Worm (Caenorhabditis elegans) whole organism, L1 larva: ENCODE results near the gene ZK822.10.

Experiments
- C16A3.4 ChIP-seq: fragments of 150-350 bp; optimal IDR thresholded peaks from 2 replicates; lab custom pipeline; 2014; ENCODE audit warnings: missing biosample characterization, missing genetic modification characterization
- F16B12.6 ChIP-seq: fragments of 150-350 bp; optimal IDR thresholded peaks from 2 replicates; lab custom pipeline; 2014; ENCODE audit warnings: missing biosample characterization, missing genetic modification characterization
- aly-2 ChIP-seq: fragments of 150-350 bp; optimal IDR thresholded peaks from 2 replicates; lab custom pipeline; 2014; ENCODE audit warnings: missing biosample characterization, missing genetic modification characterization
- blmp-1 ChIP-seq: fragments of 150-350 bp; optimal IDR thresholded peaks from 2 replicates; lab custom pipeline; 2014; ENCODE audit warnings: missing biosample characterization, missing genetic modification characterization
- ceh-8 ChIP-seq: fragments of 200-800 bp; sonication (Bioruptor generic); optimal IDR thresholded peaks from 2 replicates; lab custom pipeline; 2018; ENCODE audit warnings: mild to moderate bottlenecking, missing genetic modification characterization, moderate library complexity, missing compliant biosample characterization
- ceh-82 ChIP-seq, 3 experiments: fragments of 150-350 bp in 1 of 3; sonication (generic microtip) in 2 of 3; optimal IDR thresholded peaks; 2 replicates each; lab custom pipeline; 2014 to 2017; ENCODE audit warnings: missing biosample characterization in 3 of 3, missing genetic modification characterization in 3 of 3
- ceh-88 ChIP-seq: fragments of 200-800 bp; sonication (Bioruptor generic); IDR thresholded peaks from 2 replicates; pipeline ENCODE4 v1.3.6; 2022; ENCODE audit warnings: missing genetic modification characterization, missing compliant biosample characterization
- ceh-90 ChIP-seq: sonication (generic microtip); optimal IDR thresholded peaks from 2 replicates; lab custom pipeline; 2016; ENCODE audit warnings: missing genetic modification characterization, missing compliant biosample characterization
- ces-1 ChIP-seq: fragments of 150-350 bp; optimal IDR thresholded peaks from 2 replicates; lab custom pipeline; 2014; ENCODE audit warnings: missing biosample characterization, missing genetic modification reagents, missing genetic modification characterization
- dsc-1 ChIP-seq: sonication (generic microtip); optimal IDR thresholded peaks from 2 replicates; lab custom pipeline; 2016; ENCODE audit warnings: mild to moderate bottlenecking, missing genetic modification characterization, missing compliant biosample characterization
- efl-1 ChIP-seq, 4 experiments: fragments of 150-350 bp; optimal IDR thresholded peaks in 3 of 4; peaks in 1 of 4; 1 replicate in 1 of 4; 2 replicates in 3 of 4; lab custom pipeline; 2014; ENCODE audit warnings: missing biosample characterization in 2 of 4, missing genetic modification characterization in 2 of 4, missing genetic modification reagents in 2 of 4
- egl-13 ChIP-seq: sonication (generic microtip); optimal IDR thresholded peaks from 2 replicates; lab custom pipeline; 2016; ENCODE audit warnings: missing genotype, missing genetic modification reagents, missing genetic modification characterization, missing compliant biosample characterization
- egl-27 ChIP-seq, 2 experiments: fragments of 150-350 bp in 1 of 2; sonication (generic microtip); optimal IDR thresholded peaks; 3 replicates each; lab custom pipeline; 2017 to 2018; ENCODE audit warnings: missing biosample characterization in 2 of 2, missing genetic modification characterization in 2 of 2, missing genetic modification reagents in 2 of 2
- elt-2 ChIP-seq: sonication (generic microtip); optimal IDR thresholded peaks from 2 replicates; lab custom pipeline; 2016; ENCODE audit warnings: missing genetic modification characterization, mild to moderate bottlenecking, inconsistent platforms, missing compliant biosample characterization, missing genetic modification reagents
- elt-3 ChIP-seq, 6 experiments: fragments of 150-350 bp in 1 of 6; sonication (generic microtip); optimal IDR thresholded peaks; 2 replicates each; lab custom pipeline; 2017 to 2018; ENCODE audit warnings: missing biosample characterization in 6 of 6, missing genetic modification characterization in 6 of 6, inconsistent platforms in 1 of 6
- fkh-10 ChIP-seq: sonication (generic microtip); optimal IDR thresholded peaks from 2 replicates; lab custom pipeline; 2017; ENCODE audit warnings: missing biosample characterization, missing genetic modification reagents, missing genetic modification characterization
- fos-1 ChIP-seq: fragments of 150-350 bp; optimal IDR thresholded peaks from 2 replicates; lab custom pipeline; 2014; ENCODE audit warnings: missing biosample characterization, missing genetic modification characterization
- grh-1 ChIP-seq: fragments of 200-800 bp; sonication (Bioruptor generic); IDR thresholded peaks from 2 replicates; pipeline ENCODE4 v1.3.6; 2022; ENCODE audit warnings: missing genetic modification reagents, missing genetic modification characterization, missing compliant biosample characterization
- hpl-2 ChIP-seq: fragments of 150-350 bp; optimal IDR thresholded peaks from 2 replicates; lab custom pipeline; 2014; ENCODE audit warnings: missing biosample characterization, missing genetic modification reagents, missing genetic modification characterization
- irx-1 ChIP-seq: sonication (generic microtip); optimal IDR thresholded peaks from 2 replicates; lab custom pipeline; 2016; ENCODE audit warnings: missing genetic modification characterization, missing compliant biosample characterization
- lin-14 ChIP-seq: fragments of 200-800 bp; sonication (Bioruptor generic); optimal IDR thresholded peaks from 2 replicates; lab custom pipeline; 2018; ENCODE audit warnings: mild to moderate bottlenecking, missing genetic modification characterization, moderate library complexity, missing compliant biosample characterization
- lin-35 ChIP-seq, 2 experiments: fragments of 150-350 bp; optimal IDR thresholded peaks; 2 replicates each; lab custom pipeline; 2014; ENCODE audit warnings: missing biosample characterization in 2 of 2, missing genetic modification characterization in 2 of 2, missing genetic modification reagents in 2 of 2
- lin-39 ChIP-seq: fragments of 150-350 bp; optimal IDR thresholded peaks from 2 replicates; lab custom pipeline; 2014; ENCODE audit warnings: missing biosample characterization, missing genetic modification reagents, missing genetic modification characterization
- lir-3 ChIP-seq: sonication (generic microtip); optimal IDR thresholded peaks from 2 replicates; lab custom pipeline; 2016; ENCODE audit warnings: mild to moderate bottlenecking, missing genetic modification characterization, moderate library complexity, missing compliant biosample characterization; ENCODE audit not compliant: poor library complexity
- mab-9 ChIP-seq: fragments of 200-800 bp; sonication (Bioruptor generic); IDR thresholded peaks from 2 replicates; pipeline ENCODE4 v1.3.6; 2022; ENCODE audit warnings: missing genetic modification reagents, missing genetic modification characterization, missing compliant biosample characterization
- mdl-1 ChIP-seq, 2 experiments: fragments of 150-350 bp; optimal IDR thresholded peaks; 2 replicates each; lab custom pipeline; 2014 to 2017; ENCODE audit warnings: missing biosample characterization in 2 of 2, missing genetic modification characterization in 2 of 2, inconsistent platforms in 1 of 2
- mep-1 ChIP-seq: fragments of 150-350 bp; optimal IDR thresholded peaks from 2 replicates; lab custom pipeline; 2014; ENCODE audit warnings: missing biosample characterization, missing genetic modification characterization
- nhr-11 ChIP-seq: fragments of 150-350 bp; optimal IDR thresholded peaks from 2 replicates; lab custom pipeline; 2014; ENCODE audit warnings: missing biosample characterization, missing genetic modification characterization
- nhr-12 ChIP-seq: sonication (generic microtip); optimal IDR thresholded peaks from 2 replicates; lab custom pipeline; 2017; ENCODE audit warnings: missing biosample characterization, missing genetic modification characterization
- nhr-19 ChIP-seq: fragments of 200-800 bp; sonication (Bioruptor generic); conservative IDR thresholded peaks from 2 replicates; pipeline ENCODE4 v1.3.6; 2022; ENCODE audit warnings: missing genetic modification characterization, missing compliant biosample characterization
- nhr-20 ChIP-seq: sonication (generic microtip); optimal IDR thresholded peaks from 2 replicates; lab custom pipeline; 2016; ENCODE audit warnings: mild to moderate bottlenecking, missing genetic modification characterization, missing compliant biosample characterization
- nhr-237 ChIP-seq: fragments of 150-350 bp; optimal IDR thresholded peaks from 2 replicates; lab custom pipeline; 2014; ENCODE audit warnings: missing biosample characterization, missing genetic modification characterization
- nhr-28 ChIP-seq: fragments of 150-350 bp; optimal IDR thresholded peaks from 2 replicates; lab custom pipeline; 2014; ENCODE audit warnings: missing biosample characterization, missing genetic modification characterization
- nhr-47 ChIP-seq: sonication (generic microtip); optimal IDR thresholded peaks from 2 replicates; lab custom pipeline; 2016; ENCODE audit warnings: mild to moderate bottlenecking, missing genetic modification characterization, moderate library complexity, missing compliant biosample characterization
- nhr-71 ChIP-seq: sonication (generic microtip); optimal IDR thresholded peaks from 2 replicates; lab custom pipeline; 2016; ENCODE audit warnings: mild to moderate bottlenecking, missing genetic modification characterization, moderate library complexity, missing compliant biosample characterization
- nhr-77 ChIP-seq: fragments of 150-350 bp; optimal IDR thresholded peaks from 2 replicates; lab custom pipeline; 2014; ENCODE audit warnings: missing biosample characterization, missing genetic modification characterization
- nhr-84 ChIP-seq: sonication (generic microtip); optimal IDR thresholded peaks from 2 replicates; lab custom pipeline; 2017; ENCODE audit warnings: missing biosample characterization, missing genetic modification characterization
- nhr-85 ChIP-seq: sonication (generic microtip); peaks from one replicate; lab custom pipeline; 2016; ENCODE audit warnings: missing genetic modification characterization, inconsistent platforms, missing compliant biosample characterization
- pag-3 ChIP-seq: sonication (generic microtip); optimal IDR thresholded peaks from 2 replicates; lab custom pipeline; 2017; ENCODE audit warnings: missing genetic modification characterization, mild to moderate bottlenecking, missing compliant biosample characterization, antibody characterized with exemption, borderline replicate concordance; ENCODE audit not compliant: insufficient read depth
- pax-3 ChIP-seq: fragments of 200-800 bp; sonication (Bioruptor generic); optimal IDR thresholded peaks from 2 replicates; lab custom pipeline; 2018; ENCODE audit warnings: mild to moderate bottlenecking, missing genetic modification characterization, moderate library complexity, missing compliant biosample characterization
- rnt-1 ChIP-seq: sonication (generic microtip); optimal IDR thresholded peaks from 2 replicates; lab custom pipeline; 2016; ENCODE audit warnings: mild to moderate bottlenecking, missing genetic modification characterization, moderate library complexity, missing compliant biosample characterization
- snpc-4 ChIP-seq: fragments of 150-350 bp; optimal IDR thresholded peaks from 2 replicates; lab custom pipeline; 2014; ENCODE audit warnings: missing biosample characterization, missing genetic modification characterization
- snu-23 ChIP-seq: sonication (generic microtip); optimal IDR thresholded peaks from 2 replicates; lab custom pipeline; 2016; ENCODE audit warnings: missing genetic modification characterization, missing compliant biosample characterization
- swsn-7 ChIP-seq: sonication (generic microtip); optimal IDR thresholded peaks from 2 replicates; lab custom pipeline; 2016; ENCODE audit warnings: missing genetic modification characterization, missing compliant biosample characterization
- tbx-2 ChIP-seq: sonication (generic microtip); optimal IDR thresholded peaks from 2 replicates; lab custom pipeline; 2016; ENCODE audit warnings: missing genetic modification characterization, missing compliant biosample characterization
- tlp-1 ChIP-seq: fragments of 150-350 bp; optimal IDR thresholded peaks from 2 replicates; lab custom pipeline; 2014; ENCODE audit warnings: missing biosample characterization, missing genetic modification characterization
- unc-30 ChIP-seq: sonication (generic microtip); optimal IDR thresholded peaks from 2 replicates; lab custom pipeline; 2017; ENCODE audit warnings: missing biosample characterization, missing genetic modification characterization
- unc-86 ChIP-seq: sonication (generic microtip); optimal IDR thresholded peaks from 2 replicates; lab custom pipeline; 2016; ENCODE audit warnings: missing genetic modification characterization, missing compliant biosample characterization
- vab-15 ChIP-seq: sonication (generic microtip); optimal IDR thresholded peaks from 2 replicates; lab custom pipeline; 2017; ENCODE audit warnings: missing genotype, mild to moderate bottlenecking, missing genetic modification characterization, missing compliant biosample characterization
- zip-4 ChIP-seq: fragments of 200-800 bp; sonication (Bioruptor generic); optimal IDR thresholded peaks from 2 replicates; lab custom pipeline; 2018; ENCODE audit warnings: mild to moderate bottlenecking, missing genetic modification characterization, moderate library complexity, missing compliant biosample characterization
- ztf-11 ChIP-seq, 2 experiments: sonication (generic microtip); optimal IDR thresholded peaks; 2 replicates each; lab custom pipeline; 2016 to 2017; ENCODE audit warnings: missing genetic modification characterization in 2 of 2, missing biosample characterization in 1 of 2, missing compliant biosample characterization in 1 of 2
- ztf-4 ChIP-seq: fragments of 150-350 bp; optimal IDR thresholded peaks from 2 replicates; lab custom pipeline; 2014; ENCODE audit warnings: missing biosample characterization, missing genetic modification characterization

ZK822.10 gene

ce11 chrIV:11916907-11917306 is at the start of gene ZK822.10:
ZK822.10 (plus strand) TSS chrIV:11917137.
- TF ChIP-seq nhr-11 (no peak), egl-13 (tag; lab: Kevin White, UChicago) (no peak), fos-1 (tag; lab: Kevin White, UChicago) (no peak), nhr-12 (no peak), nhr-47 (tag; lab: Kevin White, UChicago) (no peak), lir-3 (tag; lab: Kevin White, UChicago) (no peak), vab-15 (tag; lab: Kevin White, UChicago) (no peak), nhr-19 (no peak), efl-1 (optimal IDR thresholded peaks at IDR 0.05; lab: Kevin White, UChicago) (no peak), efl-1 (GFP tag; optimal IDR thresholded peaks at IDR 0.05 in 1 of 2; lab: Kevin White, UChicago) (no peak), snu-23 (GFP tag; lab: Kevin White, UChicago) (no peak), nhr-20 (tag; lab: Kevin White, UChicago) (peak; percentile 35), ztf-4 (tag; lab: Kevin White, UChicago) (no peak), mep-1 (no peak), ceh-8 (GFP tag; lab: Kevin White, UChicago) (no peak), lin-14 (GFP tag; lab: Kevin White, UChicago) (no peak), unc-30 (tag; lab: Kevin White, UChicago) (no peak), fkh-10 (GFP tag; lab: Kevin White, UChicago) (no peak), nhr-71 (tag; lab: Kevin White, UChicago) (peak; percentile 28), ceh-88 (GFP tag; lab: Robert Waterston, UW) (no peak), tbx-2 (tag; lab: Kevin White, UChicago) (no peak), rnt-1 (no peak), snpc-4 (tag; lab: Kevin White, UChicago) (no peak), egl-27 (tag; optimal IDR thresholded peaks at IDR 0.05; lab: Kevin White, UChicago) (no peak), elt-2 (tag; lab: Kevin White, UChicago) (peak; percentile 61), C16A3.4 (tag; lab: Kevin White, UChicago) (peak; percentile 9), ztf-11 (tag; optimal IDR thresholded peaks at IDR 0.05; lab: Kevin White, UChicago) (no peak), tlp-1 (tag; lab: Kevin White, UChicago) (no peak), ces-1 (GFP tag; lab: Kevin White, UChicago) (no peak), lin-35 (GFP tag; optimal IDR thresholded peaks at IDR 0.05; lab: Kevin White, UChicago) (no peak), grh-1 (GFP tag; lab: Robert Waterston, UW) (no peak), zip-4 (GFP tag; lab: Kevin White, UChicago) (no peak), nhr-85 (peak; percentile 55), F16B12.6 (no peak), dsc-1 (tag; lab: Kevin White, UChicago) (no peak), nhr-28 (tag; lab: Kevin White, UChicago) (no peak), lin-39 (tag; lab: Kevin White, UChicago) (no peak), nhr-237 (no peak), swsn-7 (no peak), unc-86 (no peak), ceh-82 (tag; optimal IDR thresholded peaks at IDR 0.05; lab: Kevin White, UChicago) (no peak), hpl-2 (GFP tag; lab: Kevin White, UChicago) (no peak), mdl-1 (tag; optimal IDR thresholded peaks at IDR 0.05; lab: Kevin White, UChicago) (no peak)

- peak; percentile 20 for TF ChIP-seq nhr-47 (tag; lab: Kevin White, UChicago)
- no peak for TF ChIP-seq grh-1 (GFP tag; lab: Robert Waterston, UW)
- peak in 1 of 2 experiments; percentile 45 for TF ChIP-seq ztf-11 (tag; optimal IDR thresholded peaks at IDR 0.05; lab: Kevin White, UChicago)
- no peak for TF ChIP-seq pax-3 (tag; lab: Kevin White, UChicago)
- no peak for TF ChIP-seq hpl-2 (GFP tag; lab: Kevin White, UChicago)
- peak; percentile 73 for TF ChIP-seq dsc-1 (tag; lab: Kevin White, UChicago)
- no peak for TF ChIP-seq aly-2 (tag; lab: Kevin White, UChicago)
- no peak for TF ChIP-seq nhr-20 (tag; lab: Kevin White, UChicago)
- no peak for TF ChIP-seq nhr-77 (tag; lab: Kevin White, UChicago)
- TF ChIP-seq irx-1 (tag; lab: Kevin White, UChicago), result no peak
- no peak for TF ChIP-seq nhr-11
- no peak for TF ChIP-seq elt-3 (tag; optimal IDR thresholded peaks at IDR 0.05; lab: Kevin White, UChicago)
- TF ChIP-seq pag-3 (tag; lab: Kevin White, UChicago), result no peak
- no peak for TF ChIP-seq mab-9 (GFP tag; lab: Robert Waterston, UW)
- TF ChIP-seq ceh-90, result no peak
- TF ChIP-seq C16A3.4 (tag; lab: Kevin White, UChicago), result no peak
- no peak for TF ChIP-seq nhr-84
- TF ChIP-seq snpc-4 (tag; lab: Kevin White, UChicago), result no peak
- no peak for TF ChIP-seq blmp-1 (tag; lab: Kevin White, UChicago)
Observed at ce11 chrIV:11867652-11868232, 49.2 kb upstream of the ZK822.10 start.
